Worm (Caenorhabditis elegans) whole organism, young adult: ENCODE measurements around the gene pot-3.
A peak's percentile ranks its signal among the peaks of the same experiment; 100 is the strongest.
"Not testable (repeated sequence)": the region's sequence is repeated elsewhere in the genome, so short reads cannot be mapped to it uniquely, and the experiment has no call there.

ENCODE experiments used
- B0019.2 ChIP-seq: fragments of 200-800 bp; sonication (Bioruptor generic); conservative IDR thresholded peaks from 2 replicates; pipeline ENCODE4 v1.3.6; 2022; ENCODE audit warnings: missing genetic modification reagents, missing genetic modification characterization, missing compliant biosample characterization
- B0261.1 ChIP-seq: sonication (generic microtip); optimal IDR thresholded peaks from 2 replicates; lab custom pipeline; 2016; ENCODE audit warnings: mild to moderate bottlenecking, missing genetic modification characterization, moderate library complexity, missing compliant biosample characterization
- C06A6.2 ChIP-seq: fragments of 200-800 bp; sonication (Bioruptor generic); conservative IDR thresholded peaks from 2 replicates; pipeline ENCODE4 v1.3.6; 2022; ENCODE audit warnings: missing genetic modification characterization, missing compliant biosample characterization
- C17E4.6 ChIP-seq: fragments of 200-800 bp; sonication (Bioruptor generic); IDR thresholded peaks from 2 replicates; pipeline ENCODE4 v1.3.6; 2022; ENCODE audit warnings: missing genetic modification reagents, missing genetic modification characterization, missing compliant biosample characterization
- D2030.7 ChIP-seq: fragments of 200-800 bp; sonication (Bioruptor generic); IDR thresholded peaks from 2 replicates; pipeline ENCODE4 v1.3.6; 2022; ENCODE audit warnings: missing genetic modification reagents, missing genetic modification characterization, missing compliant biosample characterization
- F33H1.4 ChIP-seq: fragments of 200-800 bp; sonication (Bioruptor generic); IDR thresholded peaks from 2 replicates; pipeline ENCODE4 v1.3.6; 2022; ENCODE audit warnings: missing genetic modification reagents, missing genetic modification characterization, missing compliant biosample characterization
- F39B2.1 ChIP-seq: fragments of 200-800 bp; sonication (Bioruptor generic); IDR thresholded peaks from 2 replicates; pipeline ENCODE4 v1.3.6; 2022; ENCODE audit warnings: missing genetic modification reagents, missing genetic modification characterization, missing compliant biosample characterization
- F49E8.2 ChIP-seq: sonication (generic microtip); optimal IDR thresholded peaks from 3 replicates; lab custom pipeline; 2017; ENCODE audit warnings: missing genetic modification characterization, mild to moderate bottlenecking, missing compliant biosample characterization, antibody characterized with exemption, moderate library complexity; ENCODE audit not compliant: insufficient read depth
- Y56A3A.18 ChIP-seq: fragments of 200-800 bp; sonication (Bioruptor generic); IDR thresholded peaks from 2 replicates; pipeline ENCODE4 v1.3.6; 2022; ENCODE audit warnings: missing genetic modification reagents, missing genetic modification characterization, missing compliant biosample characterization
- Y95B8A.8 ChIP-seq: fragments of 200-800 bp; sonication (Bioruptor generic); IDR thresholded peaks from 2 replicates; pipeline ENCODE4 v1.3.6; 2022; ENCODE audit warnings: missing genetic modification reagents, missing genetic modification characterization, missing compliant biosample characterization
- aptf-3 ChIP-seq: fragments of 200-800 bp; sonication (Bioruptor generic); IDR thresholded peaks from 2 replicates; pipeline ENCODE4 v1.3.6; 2022; ENCODE audit warnings: missing genetic modification characterization, missing compliant biosample characterization
- attf-3 ChIP-seq: fragments of 200-800 bp; sonication (Bioruptor generic); conservative IDR thresholded peaks from 2 replicates; pipeline ENCODE4 v1.3.6; 2022; ENCODE audit warnings: missing genetic modification reagents, missing genetic modification characterization, missing compliant biosample characterization
- ceh-100 ChIP-seq: fragments of 200-800 bp; sonication (Bioruptor generic); IDR thresholded peaks from 2 replicates; pipeline ENCODE4 v1.3.6; 2022; ENCODE audit warnings: missing genetic modification reagents, missing genetic modification characterization, missing compliant biosample characterization
- dox-1 ChIP-seq: fragments of 200-800 bp; sonication (Bioruptor generic); IDR thresholded peaks from 2 replicates; pipeline ENCODE4 v1.3.6; 2022; ENCODE audit warnings: missing genetic modification reagents, missing genetic modification characterization, missing compliant biosample characterization
- efl-1 ChIP-seq: fragments of 150-350 bp; optimal IDR thresholded peaks from 2 replicates; lab custom pipeline; 2014; ENCODE audit warnings: missing biosample characterization, missing genetic modification reagents, missing genetic modification characterization
- egrh-3 ChIP-seq: fragments of 200-800 bp; sonication (Bioruptor generic); IDR thresholded peaks from 2 replicates; pipeline ENCODE4 v1.3.6; 2022; ENCODE audit warnings: missing genetic modification reagents, missing genetic modification characterization, missing compliant biosample characterization
- hsf-1 ChIP-seq: fragments of 200-800 bp; sonication (Bioruptor generic); IDR thresholded peaks from 2 replicates; pipeline ENCODE4 v1.3.6; 2022; ENCODE audit warnings: missing genetic modification reagents, missing genetic modification characterization, missing compliant biosample characterization
- lin-40 ChIP-seq: sonication (generic microtip); optimal IDR thresholded peaks from 2 replicates; lab custom pipeline; 2016; ENCODE audit warnings: missing genetic modification characterization, mild to moderate bottlenecking, missing compliant biosample characterization, missing genotype, missing genetic modification reagents
- lin-54 ChIP-seq: fragments of 200-800 bp; sonication (Bioruptor generic); optimal IDR thresholded peaks from 2 replicates; lab custom pipeline; 2018; ENCODE audit warnings: mild to moderate bottlenecking, missing genetic modification characterization, missing compliant biosample characterization
- lsl-1 ChIP-seq: fragments of 200-800 bp; sonication (Bioruptor generic); optimal IDR thresholded peaks from 2 replicates; lab custom pipeline; 2018; ENCODE audit warnings: mild to moderate bottlenecking, missing genetic modification characterization, moderate library complexity, missing compliant biosample characterization
- madf-6 ChIP-seq: fragments of 200-800 bp; sonication (Bioruptor generic); IDR thresholded peaks from 2 replicates; pipeline ENCODE4 v1.3.6; 2022; ENCODE audit warnings: missing genetic modification reagents, missing genetic modification characterization, missing compliant biosample characterization
- madf-8 ChIP-seq: fragments of 200-800 bp; sonication (Bioruptor generic); conservative IDR thresholded peaks from 2 replicates; pipeline ENCODE4 v1.3.6; 2022; ENCODE audit warnings: missing genetic modification reagents, missing genetic modification characterization, missing compliant biosample characterization
- nfya-2 ChIP-seq: fragments of 200-800 bp; sonication (Bioruptor generic); IDR thresholded peaks from 2 replicates; pipeline ENCODE4 v1.3.6; 2022; ENCODE audit warnings: missing genetic modification reagents, missing genetic modification characterization, missing compliant biosample characterization
- pha-4 ChIP-seq: fragments of 150-350 bp; sonication (generic microtip); optimal IDR thresholded peaks from 2 replicates; lab custom pipeline; 2014; ENCODE audit warnings: missing biosample characterization, missing genetic modification reagents, missing genetic modification characterization
- snpc-4 ChIP-seq, 5 experiments: fragments of 150-350 bp in 1 of 5; sonication (generic microtip) in 4 of 5; optimal IDR thresholded peaks; 2 replicates each; lab custom pipeline; 2014 to 2018; ENCODE audit warnings: missing genetic modification characterization in 5 of 5, missing biosample characterization in 3 of 5, antibody characterized with exemption in 2 of 5, mild to moderate bottlenecking in 2 of 5, missing compliant biosample characterization in 2 of 5, missing genotype in 2 of 5, moderate library complexity in 2 of 5, missing genetic modification reagents in 1 of 5
- somi-1 ChIP-seq: fragments of 200-800 bp; sonication (Bioruptor generic); optimal IDR thresholded peaks from 2 replicates; lab custom pipeline; 2018; ENCODE audit warnings: mild to moderate bottlenecking, missing genetic modification characterization, missing compliant biosample characterization
- unc-130 ChIP-seq: sonication (generic microtip); optimal IDR thresholded peaks from 2 replicates; lab custom pipeline; 2016; ENCODE audit warnings: missing genetic modification reagents, missing genetic modification characterization, missing compliant biosample characterization
- xnd-1 ChIP-seq: sonication (generic microtip); optimal IDR thresholded peaks from 2 replicates; lab custom pipeline; 2016; ENCODE audit warnings: missing genotype, missing genetic modification reagents, missing genetic modification characterization, missing compliant biosample characterization
- zfh-2 ChIP-seq: fragments of 200-800 bp; sonication (Bioruptor generic); conservative IDR thresholded peaks from 2 replicates; pipeline ENCODE4 v1.3.6; 2022; ENCODE audit warnings: missing genetic modification reagents, missing genetic modification characterization, missing compliant biosample characterization
- ztf-22 ChIP-seq: fragments of 200-800 bp; sonication (Bioruptor generic); optimal IDR thresholded peaks from 2 replicates; lab custom pipeline; 2018; ENCODE audit warnings: mild to moderate bottlenecking, missing genetic modification characterization, moderate library complexity, missing compliant biosample characterization
- ztf-25 ChIP-seq: fragments of 200-800 bp; sonication (Bioruptor generic); IDR thresholded peaks from 2 replicates; pipeline ENCODE4 v1.3.6; 2022; ENCODE audit warnings: missing genetic modification reagents, missing genetic modification characterization, missing compliant biosample characterization
- ztf-28 ChIP-seq: fragments of 200-800 bp; sonication (Bioruptor generic); IDR thresholded peaks from 2 replicates; pipeline ENCODE4 v1.3.6; 2022; ENCODE audit warnings: missing genetic modification reagents, missing genetic modification characterization, missing compliant biosample characterization

The pot-3 gene

DNA sequence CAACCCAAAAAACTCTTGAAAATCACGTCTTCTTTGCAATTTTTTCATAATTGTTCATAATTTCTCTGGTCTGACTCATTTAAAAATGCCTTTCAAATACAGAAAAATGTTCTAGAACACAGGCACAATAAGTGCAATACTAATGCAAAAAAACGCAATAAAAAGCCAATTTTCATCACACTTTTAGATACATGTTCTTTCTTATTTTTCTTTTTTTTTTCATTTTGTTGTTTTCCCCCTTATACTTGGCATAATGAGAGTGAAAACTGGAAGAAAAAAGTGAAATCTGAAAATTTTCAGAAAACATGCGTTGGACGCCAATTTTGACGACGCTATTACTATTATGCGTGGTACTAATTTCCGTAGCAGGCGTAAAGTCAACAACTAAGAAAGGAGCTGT is 36.1 kb upstream of the pot-3 start, which contains the start of gene tyr-2 (continued):
- TF ChIP-seq B0261.1 (tag; lab: Kevin White, UChicago): no peak
- no peak for TF ChIP-seq ztf-22 (GFP tag; lab: Kevin White, UChicago)

DNA sequence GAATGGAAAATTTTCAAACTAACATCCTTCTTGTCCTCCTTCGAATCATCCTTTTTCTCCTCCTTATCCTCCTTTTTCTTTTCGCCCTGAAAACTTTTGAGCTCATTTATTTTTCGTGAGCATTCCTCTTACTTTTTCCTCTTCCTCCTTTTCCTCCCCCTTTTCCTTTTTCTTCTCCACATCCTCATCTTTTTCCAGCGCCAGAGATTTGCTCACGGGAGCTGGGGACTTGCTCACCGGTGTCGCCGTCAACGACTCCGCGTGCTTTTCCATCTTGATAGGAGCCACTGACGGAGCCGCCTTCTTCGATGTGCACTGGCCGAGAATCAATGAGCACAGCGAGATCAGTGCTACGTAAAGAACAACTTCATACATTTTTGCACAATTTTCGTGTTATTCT is 31.7 kb upstream of the pot-3 start, which contains the start of gene K08E3.2:
Gene K08E3.2 (minus strand): TSS at position 375 of the 400 bp plus-strand sequence.
- TF ChIP-seq ztf-25 (GFP tag; lab: Robert Waterston, UW): no peak
- no peak for TF ChIP-seq aptf-3 (GFP tag; lab: Robert Waterston, UW)
- no peak for TF ChIP-seq ztf-22 (GFP tag; lab: Kevin White, UChicago)
- TF ChIP-seq zfh-2: peak; percentile 72
- TF ChIP-seq egrh-3 (GFP tag; lab: Robert Waterston, UW): peak; percentile 26; the same call in 1 of the 2 replicates

DNA sequence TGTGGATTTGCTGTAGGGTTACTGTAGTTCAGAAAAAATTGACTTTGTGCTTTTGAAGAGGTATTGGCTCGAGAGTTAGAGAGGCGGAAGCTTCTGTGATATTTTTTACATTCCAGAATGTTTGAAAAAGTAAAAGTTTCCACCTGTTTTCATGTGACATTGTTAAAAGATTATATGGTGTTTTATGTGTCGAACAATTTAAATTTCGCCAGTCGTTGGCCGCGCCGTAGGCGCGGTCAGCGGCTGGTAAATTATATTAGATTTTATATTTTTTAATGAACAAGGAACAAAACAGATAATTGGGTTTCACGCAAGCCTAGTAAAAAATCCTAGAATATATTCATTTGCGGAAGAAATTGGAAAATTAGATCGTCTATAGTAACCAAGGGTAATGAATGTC is 28.9 kb upstream of the pot-3 start, which contains the start of gene mlc-7:
Gene mlc-7 (plus strand): TSS at position 301 of the 400 bp plus-strand sequence.
- TF ChIP-seq ceh-100; F49E8.2 (tag; lab: Kevin White, UChicago); ztf-28 (GFP tag; lab: Robert Waterston, UW): not testable (repeated sequence)
- TF ChIP-seq, all 124 proteins: peak for 0; not testable (repeated sequence) for 124

DNA sequence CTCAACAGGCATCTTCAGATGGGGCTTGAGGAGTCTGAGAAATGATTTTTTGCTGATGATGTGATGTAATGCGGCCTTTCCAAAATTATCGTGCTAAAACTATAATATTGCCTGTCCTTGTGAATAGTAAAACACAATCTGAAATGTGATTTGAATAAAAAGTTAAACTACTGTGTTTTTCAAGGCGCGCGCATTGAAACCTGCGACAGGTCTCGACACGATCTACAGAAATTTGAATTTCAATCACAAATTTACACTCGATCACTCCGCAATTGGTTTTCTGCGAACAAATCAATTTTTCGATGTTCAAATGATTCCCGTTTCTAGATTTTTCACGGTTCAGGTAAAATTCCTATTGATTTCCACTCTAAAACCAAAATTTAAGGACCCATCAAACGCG is 24.3 kb upstream of the pot-3 start, which contains the start of gene toca-2:
Gene toca-2 (plus strand): TSS at position 208 of the 400 bp plus-strand sequence.
- peak; percentile 74 for TF ChIP-seq lin-54 (GFP tag; lab: Kevin White, UChicago)
- TF ChIP-seq F39B2.1 (GFP tag; lab: Robert Waterston, UW): no peak
- TF ChIP-seq madf-6 (GFP tag; lab: Robert Waterston, UW): peak; percentile 87
- TF ChIP-seq xnd-1: peak; percentile 87
- 0 out of 2 replicates have a peak, but pooled peaks have one; percentile 22 for TF ChIP-seq dox-1 (GFP tag; lab: Robert Waterston, UW)
- peak; percentile 14 for TF ChIP-seq F49E8.2 (tag; lab: Kevin White, UChicago)
- peak; percentile 93 for TF ChIP-seq lsl-1
- TF ChIP-seq efl-1 (GFP tag; lab: Kevin White, UChicago): peak; percentile 37
- no peak for TF ChIP-seq snpc-4 (GFP tag; optimal IDR thresholded peaks at IDR 0.05; lab: Kevin White, UChicago)
- TF ChIP-seq snpc-4 (tag; optimal IDR thresholded peaks at IDR 0.05; lab: Kevin White, UChicago): peak in 1 of 4 experiments; percentile 7
- TF ChIP-seq F33H1.4 (GFP tag; lab: Robert Waterston, UW): peak; percentile 91
- peak; percentile 64 for TF ChIP-seq madf-8
- TF ChIP-seq lin-40: no peak
- peak; percentile 73 for TF ChIP-seq D2030.7 (GFP tag; lab: Robert Waterston, UW)
- no peak for TF ChIP-seq somi-1 (GFP tag; lab: Kevin White, UChicago)
- TF ChIP-seq, all 124 proteins: peak for 11

DNA sequence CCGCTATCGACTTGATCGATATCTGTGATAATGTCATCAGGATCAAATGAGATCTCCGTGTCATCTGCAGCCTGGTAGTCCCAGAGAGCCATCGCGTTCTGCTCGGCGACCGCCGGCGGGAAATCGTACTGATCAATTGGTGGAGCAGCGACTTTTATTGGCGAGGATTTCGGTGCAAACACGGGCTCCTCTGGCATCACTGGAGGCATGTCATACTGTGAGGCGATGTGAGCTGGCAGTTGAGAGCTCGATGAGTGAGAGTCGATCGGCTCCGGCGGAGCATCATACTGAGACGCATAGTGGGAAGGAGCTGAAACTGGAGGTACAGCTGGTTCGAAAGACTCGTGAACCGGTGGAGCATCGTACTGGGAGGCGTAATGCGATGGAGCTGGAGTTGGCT is 20.3 kb upstream of the pot-3 start:
- TF ChIP-seq Y56A3A.18 (no peak), zfh-2 (peak; percentile 55; the same call in 1 of the 2 replicates), hsf-1 (GFP tag; lab: Robert Waterston, UW) (0 out of 2 replicates have a peak, but pooled peaks have one; percentile 28), attf-3 (no peak), egrh-3 (GFP tag; lab: Robert Waterston, UW) (0 out of 2 replicates have a peak, but pooled peaks have one; percentile 12), pha-4 (tag; lab: Kevin White, UChicago) (no peak)

DNA sequence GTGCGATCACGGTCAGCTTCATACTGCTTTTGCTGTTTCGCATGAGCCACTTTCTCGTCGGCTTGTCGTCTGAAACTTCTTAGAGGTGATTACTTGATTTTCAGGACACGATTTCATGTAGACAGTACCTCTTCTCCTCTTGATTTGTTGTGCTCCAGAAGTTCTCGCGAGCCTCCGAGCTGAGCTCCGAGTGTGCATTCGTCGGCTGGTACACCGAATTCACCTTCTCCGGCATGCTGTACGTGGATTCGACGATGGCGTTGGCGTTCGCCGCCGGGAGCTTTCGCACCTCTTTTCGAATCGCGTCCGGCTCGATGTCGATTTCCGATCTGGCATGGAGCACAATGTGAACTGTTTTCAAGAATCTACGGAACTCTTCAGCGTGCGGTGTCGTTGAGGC is 19.0 kb upstream of the pot-3 start:
- TF ChIP-seq unc-130 (no peak), dox-1 (GFP tag; lab: Robert Waterston, UW) (no peak), B0019.2 (no peak), C17E4.6 (GFP tag; lab: Robert Waterston, UW) (no peak), nfya-2 (GFP tag; lab: Robert Waterston, UW) (no peak), zfh-2 (0 out of 2 replicates have a peak, but pooled peaks have one; percentile 42), Y95B8A.8 (GFP tag; lab: Robert Waterston, UW) (no peak), C06A6.2 (no peak)
- TF ChIP-seq, all 124 proteins: peak for 1
